Worm (Caenorhabditis elegans) whole organism, L3 larva: Measurements from ENCODE around the gene Y5H2B.3.

Experiments used
- ceh-82 ChIP-seq: fragments of 150-350 bp; optimal IDR thresholded peaks from 2 replicates; lab custom pipeline; 2014; ENCODE audit warnings: missing biosample characterization, missing genetic modification characterization
- elt-1 ChIP-seq: fragments of 150-350 bp; optimal IDR thresholded peaks from 2 replicates; lab custom pipeline; 2014; ENCODE audit warnings: missing biosample characterization, missing genetic modification characterization
- fkh-10 ChIP-seq: sonication (generic microtip); optimal IDR thresholded peaks from 2 replicates; lab custom pipeline; 2017; ENCODE audit warnings: missing biosample characterization, missing genetic modification reagents, missing genetic modification characterization
- fos-1 ChIP-seq: fragments of 150-350 bp; optimal IDR thresholded peaks from 2 replicates; lab custom pipeline; 2014; ENCODE audit warnings: missing biosample characterization, missing genetic modification characterization
- jun-1 ChIP-seq: fragments of 150-350 bp; optimal IDR thresholded peaks from 2 replicates; lab custom pipeline; 2014; ENCODE audit warnings: missing biosample characterization, missing genetic modification reagents, missing genetic modification characterization
- mdl-1 ChIP-seq: fragments of 150-350 bp; optimal IDR thresholded peaks from 2 replicates; lab custom pipeline; 2014; ENCODE audit warnings: missing biosample characterization, missing genetic modification characterization
- nfya-1 ChIP-seq: sonication (generic microtip); optimal IDR thresholded peaks from 2 replicates; lab custom pipeline; 2017; ENCODE audit warnings: missing genetic modification characterization, mild to moderate bottlenecking, missing compliant biosample characterization, antibody characterized with exemption, moderate library complexity; ENCODE audit not compliant: insufficient read depth
- nhr-76 ChIP-seq: fragments of 150-350 bp; sonication (generic microtip); optimal IDR thresholded peaks from 5 replicates; lab custom pipeline; 2014; ENCODE audit warnings: missing biosample characterization, missing genetic modification characterization
- pha-4 ChIP-seq: fragments of 150-350 bp; optimal IDR thresholded peaks from 2 replicates; lab custom pipeline; 2014; ENCODE audit warnings: missing biosample characterization, missing genetic modification reagents, missing genetic modification characterization
- unc-39 ChIP-seq: sonication (generic microtip); optimal IDR thresholded peaks from 4 replicates; lab custom pipeline; 2017; ENCODE audit warnings: missing biosample characterization, missing genetic modification characterization
- zag-1 ChIP-seq: fragments of 150-350 bp; optimal IDR thresholded peaks from 2 replicates; lab custom pipeline; 2014; ENCODE audit warnings: missing biosample characterization, missing genetic modification characterization
- ztf-11 ChIP-seq: fragments of 150-350 bp; optimal IDR thresholded peaks from 2 replicates; lab custom pipeline; 2014; ENCODE audit warnings: missing biosample characterization, missing genetic modification characterization

- no peak for TF ChIP-seq jun-1 (tag; lab: Kevin White, UChicago)
- TF ChIP-seq nhr-76 (tag; lab: Kevin White, UChicago): no peak
- TF ChIP-seq mdl-1 (tag; lab: Kevin White, UChicago): no peak
- no peak for TF ChIP-seq zag-1 (tag; lab: Kevin White, UChicago)
- no peak for TF ChIP-seq elt-1
- TF ChIP-seq ceh-82: no peak
- TF ChIP-seq unc-39 (tag; lab: Kevin White, UChicago): no peak
- TF ChIP-seq fos-1 (tag; lab: Kevin White, UChicago): no peak
- TF ChIP-seq ztf-11 (tag; lab: Kevin White, UChicago): no peak
- TF ChIP-seq nfya-1 (tag; lab: Kevin White, UChicago): no peak
- TF ChIP-seq pha-4 (tag; lab: Kevin White, UChicago): no peak
- TF ChIP-seq fkh-10: no peak
Observed at ce11 chrV:2139918-2140317, 48.2 kb upstream of the Y5H2B.3 start, which contains the start of gene F22F7.7.
